Worm (Caenorhabditis elegans) whole organism, L1 larva: ENCODE measurements around the gene F10G7.12.

Experiments used
- ama-1 ChIP-seq: fragments of 150-350 bp; optimal IDR thresholded peaks from 2 replicates; lab custom pipeline; 2014
- egl-13 ChIP-seq: sonication (generic microtip); optimal IDR thresholded peaks from 2 replicates; lab custom pipeline; 2016; ENCODE audit warnings: missing genotype, missing genetic modification reagents, missing genetic modification characterization, missing compliant biosample characterization
- egl-27 ChIP-seq, 2 experiments: fragments of 150-350 bp in 1 of 2; sonication (generic microtip); optimal IDR thresholded peaks; 3 replicates each; lab custom pipeline; 2017 to 2018; ENCODE audit warnings: missing biosample characterization in 2 of 2, missing genetic modification characterization in 2 of 2, missing genetic modification reagents in 2 of 2
- jun-1 ChIP-seq: fragments of 150-350 bp; optimal IDR thresholded peaks from 2 replicates; lab custom pipeline; 2014; ENCODE audit warnings: missing biosample characterization, missing genetic modification reagents, missing genetic modification characterization
- mep-1 ChIP-seq: fragments of 150-350 bp; optimal IDR thresholded peaks from 2 replicates; lab custom pipeline; 2014; ENCODE audit warnings: missing biosample characterization, missing genetic modification characterization
- nhr-90 ChIP-seq: sonication (generic microtip); optimal IDR thresholded peaks from 2 replicates; lab custom pipeline; 2016; ENCODE audit warnings: mild to moderate bottlenecking, missing genetic modification characterization, missing compliant biosample characterization; ENCODE audit not compliant: poor library complexity
- tbx-2 ChIP-seq: sonication (generic microtip); optimal IDR thresholded peaks from 2 replicates; lab custom pipeline; 2016; ENCODE audit warnings: missing genetic modification characterization, missing compliant biosample characterization

- TF ChIP-seq jun-1 (tag; lab: Kevin White, UChicago) (no peak), mep-1 (no peak), egl-27 (tag; optimal IDR thresholded peaks at IDR 0.05; lab: Kevin White, UChicago) (no peak), nhr-90 (no peak), ama-1 (lab: Kevin White, UChicago) (no peak), tbx-2 (no peak), egl-13 (tag; lab: Kevin White, UChicago) (no peak)
Observed at ce11 chrII:4657370-4657769, 32.2 kb upstream of the F10G7.12 start.
